Worm (Caenorhabditis elegans) whole organism, mixed stage, embryonic: Measurements from ENCODE around the gene srh-67.

Experiments
- ceh-39 ChIP-seq: fragments of 150-350 bp; optimal IDR thresholded peaks from 2 replicates; lab custom pipeline; 2014; ENCODE audit warnings: missing biosample characterization, missing genetic modification characterization
- ceh-43 ChIP-seq: fragments of 200-800 bp; sonication (Bioruptor generic); optimal IDR thresholded peaks from 2 replicates; lab custom pipeline; 2018; ENCODE audit warnings: mild to moderate bottlenecking, missing genetic modification characterization, moderate library complexity, missing compliant biosample characterization
- ces-1 ChIP-seq: fragments of 150-350 bp; optimal IDR thresholded peaks from 2 replicates; lab custom pipeline; 2014; ENCODE audit warnings: missing biosample characterization, missing genetic modification reagents, missing genetic modification characterization
- lin-32 ChIP-seq: fragments of 200-800 bp; sonication (Bioruptor generic); optimal IDR thresholded peaks from 2 replicates; lab custom pipeline; 2018; ENCODE audit warnings: mild to moderate bottlenecking, missing genetic modification characterization, missing compliant biosample characterization
- mep-1 ChIP-seq: fragments of 150-350 bp; optimal IDR thresholded peaks from 2 replicates; lab custom pipeline; 2017; ENCODE audit warnings: missing biosample characterization, missing genetic modification reagents, missing genetic modification characterization, inconsistent platforms
- nhr-237 ChIP-seq: fragments of 150-350 bp; optimal IDR thresholded peaks from 2 replicates; lab custom pipeline; 2014; ENCODE audit warnings: missing biosample characterization, missing genetic modification characterization
- pha-4 ChIP-seq: fragments of 150-350 bp; optimal IDR thresholded peaks from 2 replicates; lab custom pipeline; 2018; ENCODE audit warnings: missing biosample characterization, missing genetic modification reagents, missing genetic modification characterization
- sem-2 ChIP-seq: fragments of 200-800 bp; sonication (Bioruptor generic); optimal IDR thresholded peaks from 2 replicates; lab custom pipeline; 2018; ENCODE audit warnings: mild to moderate bottlenecking, missing genetic modification characterization, missing compliant biosample characterization
- ztf-11 ChIP-seq: fragments of 150-350 bp; optimal IDR thresholded peaks from 2 replicates; lab custom pipeline; 2014; ENCODE audit warnings: missing biosample characterization, missing genetic modification characterization

DNA sequence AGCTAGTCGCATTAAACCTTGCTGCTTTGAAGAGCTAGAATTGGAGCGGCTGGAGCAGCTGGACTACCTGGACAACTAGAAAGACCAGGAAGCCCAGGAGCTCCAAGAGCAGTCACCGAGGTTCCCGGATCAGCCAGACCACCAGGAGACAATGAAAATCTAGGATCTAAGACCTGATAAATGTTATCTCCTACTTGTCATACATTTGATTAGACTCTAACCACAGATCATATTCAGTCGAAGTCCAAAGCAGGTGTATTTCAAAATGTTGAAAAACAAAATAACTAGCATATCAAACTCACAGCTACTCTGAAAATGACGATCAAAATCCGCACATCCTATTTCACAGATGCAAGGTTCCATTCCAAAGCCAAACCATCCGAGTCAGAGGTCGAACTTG is 16.8 kb upstream of the srh-67 start, which contains the start of gene srz-6:
- no peak for TF ChIP-seq sem-2 (GFP tag; lab: Kevin White, UChicago)
- TF ChIP-seq pha-4, result no peak
- TF ChIP-seq mep-1 (tag; lab: Kevin White, UChicago), result no peak
- TF ChIP-seq ces-1 (GFP tag; lab: Kevin White, UChicago), result no peak
- TF ChIP-seq nhr-237 (tag; lab: Kevin White, UChicago), result no peak
- no peak for TF ChIP-seq ceh-39
- no peak for TF ChIP-seq lin-32 (GFP tag; lab: Kevin White, UChicago)
- no peak for TF ChIP-seq ceh-43 (GFP tag; lab: Kevin White, UChicago)
- no peak for TF ChIP-seq ztf-11
